Worm (Caenorhabditis elegans): ENCODE results near the gene irld-52.
"Not testable (repeated sequence)": the region's sequence is repeated elsewhere in the genome, so short reads cannot be mapped to it uniquely, and the experiment has no call there.

Gene irld-52

DNA sequence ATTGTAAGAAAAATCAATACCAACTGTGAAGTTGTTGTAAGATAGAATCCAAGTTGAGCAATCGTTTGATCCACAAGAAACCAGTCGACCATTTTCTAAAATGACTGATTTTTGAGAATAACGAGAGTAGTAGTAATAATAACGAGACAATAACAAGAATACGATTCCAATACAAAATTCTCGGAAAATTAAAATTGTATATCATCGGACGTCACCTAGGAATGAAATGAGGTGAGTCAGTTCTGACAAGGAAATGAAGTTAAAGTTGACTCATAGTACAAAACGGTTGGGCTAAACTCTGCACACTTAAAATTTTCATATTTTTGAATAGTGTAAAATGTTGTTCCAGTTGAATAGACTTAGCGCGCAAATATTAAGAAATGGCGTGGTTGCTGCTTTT is 35.1 kb upstream of the irld-52 start, which contains the start of gene str-19:
Gene str-19 (minus strand): TSS at position 101 of the 400 bp plus-strand sequence.
- not testable (repeated sequence) for TF ChIP-seq egrh-3 (GFP tag; IDR thresholded peaks at IDR 0.05); rpc-1 (optimal IDR thresholded peaks at IDR 0.05); rpc-1 (tag; optimal IDR thresholded peaks at IDR 0.05); lsl-1 (GFP tag; optimal IDR thresholded peaks at IDR 0.05)

DNA sequence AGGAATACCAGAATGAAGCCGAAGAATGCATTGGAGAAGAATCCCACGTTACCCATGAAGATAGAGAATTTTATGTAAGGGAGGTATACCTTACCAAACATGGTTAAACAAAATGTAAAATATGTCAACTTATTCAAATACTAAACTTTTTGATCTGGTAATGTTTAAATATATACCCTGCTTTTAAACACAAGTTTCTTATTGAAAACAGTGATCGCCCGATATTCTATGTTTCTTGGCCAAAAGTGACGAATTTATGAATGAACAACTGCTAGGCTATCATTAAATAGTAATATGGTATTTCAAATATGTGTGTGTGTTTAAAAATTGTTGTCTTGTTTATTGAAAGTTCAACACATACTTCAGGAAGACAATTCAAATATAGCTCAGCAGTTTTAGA is 31.1 kb upstream of the irld-52 start, which contains the start of gene T23D5.8:
Gene T23D5.8 (minus strand): TSS at position 101 of the 400 bp plus-strand sequence.
- not testable (repeated sequence) for TF ChIP-seq nfyb-1 (GFP tag; IDR thresholded peaks at IDR 0.05); cebp-1 (GFP tag; IDR thresholded peaks at IDR 0.05); cebp-1 (tag; optimal IDR thresholded peaks at IDR 0.05); ztf-25 (GFP tag; IDR thresholded peaks at IDR 0.05)

DNA sequence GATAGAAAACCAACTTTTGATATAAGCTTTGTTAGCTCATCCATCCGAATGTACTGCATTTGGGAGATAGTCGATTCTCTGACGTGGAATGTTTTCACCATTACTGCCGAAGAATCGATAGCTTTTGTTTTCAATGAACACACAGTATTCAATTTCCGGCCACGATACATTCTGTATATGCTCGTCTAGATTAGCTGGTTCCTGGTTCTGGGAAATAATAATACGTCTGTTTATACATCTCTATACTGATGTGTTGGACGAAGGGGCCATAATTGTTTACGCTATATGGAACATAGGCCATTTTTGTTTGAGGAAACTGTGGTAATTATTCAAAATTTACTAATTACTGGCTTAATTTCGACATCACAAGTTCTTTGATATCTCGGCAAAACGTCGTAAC is 29.3 kb upstream of the irld-52 start, which contains the start of gene str-6:
Gene str-6 (minus strand): TSS at position 101 of the 400 bp plus-strand sequence.
- no peak for TF ChIP-seq lin-40 (tag; optimal IDR thresholded peaks at IDR 0.05)
- TF ChIP-seq snpc-1.1 (tag; optimal IDR thresholded peaks at IDR 0.05; ENCODE audit: insufficient read depth) = no peak
- TF ChIP-seq sea-2 (GFP tag; IDR thresholded peaks at IDR 0.05) = no peak
- no peak for TF ChIP-seq egrh-3 (GFP tag; IDR thresholded peaks at IDR 0.05)
- no peak for TF ChIP-seq him-1 (tag; optimal IDR thresholded peaks at IDR 0.05)
- TF ChIP-seq bed-2 (GFP tag; IDR thresholded peaks at IDR 0.05) = no peak
- TF ChIP-seq ztf-26 (tag; optimal IDR thresholded peaks at IDR 0.05) = no peak
- TF ChIP-seq F55B11.4 (tag; optimal IDR thresholded peaks at IDR 0.05; ENCODE audit: borderline replicate concordance, insufficient read depth) = no peak
- TF ChIP-seq attf-3 (GFP tag; conservative IDR thresholded peaks at IDR 0.05) = no peak
- no peak for TF ChIP-seq lin-54 (GFP tag; optimal IDR thresholded peaks at IDR 0.05)
- no peak for TF ChIP-seq lin-26 (GFP tag; IDR thresholded peaks at IDR 0.05)
- TF ChIP-seq unc-130 (GFP tag; optimal IDR thresholded peaks at IDR 0.05) = no peak
- TF ChIP-seq F52B5.7 (tag; optimal IDR thresholded peaks at IDR 0.05) = no peak
- TF ChIP-seq ztf-25 (GFP tag; IDR thresholded peaks at IDR 0.05) = no peak
- no peak for TF ChIP-seq ztf-3 (GFP tag; optimal IDR thresholded peaks at IDR 0.05)
- no peak for TF ChIP-seq somi-1 (GFP tag; optimal IDR thresholded peaks at IDR 0.05)

DNA sequence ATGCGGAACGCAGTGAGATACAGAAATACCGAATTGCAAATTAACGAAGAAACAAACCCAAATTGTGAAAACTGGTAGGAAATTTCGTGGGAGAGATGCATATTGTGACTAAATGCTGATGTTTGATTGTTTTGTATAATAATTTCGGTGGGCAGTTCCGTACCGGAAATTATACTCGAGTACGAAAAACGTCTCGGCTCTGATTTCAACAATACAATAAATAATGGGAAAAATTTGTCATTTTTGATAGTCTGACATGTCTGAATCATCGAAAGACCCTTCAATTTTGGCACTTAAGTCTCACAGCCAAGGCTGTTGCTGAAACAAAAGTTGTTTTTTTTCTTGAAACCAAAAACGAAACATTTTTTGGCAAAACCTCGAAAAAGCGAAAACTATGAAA is 27.4 kb upstream of the irld-52 start, which contains the start of gene str-43:
Gene str-43 (minus strand): TSS at position 101 of the 400 bp plus-strand sequence.
- no peak for TF ChIP-seq lsl-1 (GFP tag; optimal IDR thresholded peaks at IDR 0.05)
- TF ChIP-seq F57A8.1 (GFP tag; optimal IDR thresholded peaks at IDR 0.05) = no peak
- TF ChIP-seq bed-2 (GFP tag; IDR thresholded peaks at IDR 0.05) = no peak
- TF ChIP-seq ccch-3 (GFP tag; optimal IDR thresholded peaks at IDR 0.05) = no peak
- TF ChIP-seq F52B5.7 (tag; optimal IDR thresholded peaks at IDR 0.05) = no peak
- TF ChIP-seq Y56A3A.18 (GFP tag; IDR thresholded peaks at IDR 0.05) = no peak
- no peak for TF ChIP-seq F37B4.10 (GFP tag; IDR thresholded peaks at IDR 0.05)
- no peak for TF ChIP-seq attf-6 (GFP tag; IDR thresholded peaks at IDR 0.05)
- TF ChIP-seq ceh-27 (GFP tag; optimal IDR thresholded peaks at IDR 0.05) = no peak
- no peak for TF ChIP-seq hrde-1 (tag; optimal IDR thresholded peaks at IDR 0.05; ENCODE audit: borderline replicate concordance)
- TF ChIP-seq ekl-4 (GFP tag; IDR thresholded peaks at IDR 0.05) = no peak
- TF ChIP-seq let-607 (tag; optimal IDR thresholded peaks at IDR 0.05) = no peak
- no peak for TF ChIP-seq athp-1 (tag; optimal IDR thresholded peaks at IDR 0.05)
- no peak for TF ChIP-seq Y95B8A.8 (GFP tag; IDR thresholded peaks at IDR 0.05)
- TF ChIP-seq lir-1 (GFP tag; conservative IDR thresholded peaks at IDR 0.05) = no peak
- TF ChIP-seq egl-18 (GFP tag; IDR thresholded peaks at IDR 0.05) = no peak
- TF ChIP-seq lin-40 (tag; optimal IDR thresholded peaks at IDR 0.05) = no peak
